Fruit fly (Drosophila melanogaster) whole organism, pupa: Measurements from ENCODE around the gene CG33307.

ENCODE experiments used
- CG17806 ChIP-seq: fragments of 200-800 bp; sonication (Bioruptor generic); optimal IDR thresholded peaks from 2 replicates; lab custom pipeline; 2018; ENCODE audit warnings: missing biosample characterization, mild to moderate bottlenecking, missing genetic modification characterization, moderate library complexity
- CG8159 ChIP-seq: fragments of 200-800 bp; sonication (Bioruptor generic); optimal IDR thresholded peaks from 3 replicates; lab custom pipeline; 2018; ENCODE audit warnings: missing biosample characterization, mild to moderate bottlenecking, missing genetic modification characterization, moderate library complexity
- CG9948 ChIP-seq: fragments of 200-800 bp; sonication (Bioruptor generic); optimal IDR thresholded peaks from 2 replicates; lab custom pipeline; 2018; ENCODE audit warnings: missing biosample characterization, mild to moderate bottlenecking, missing genetic modification characterization, moderate library complexity
- Pif1A ChIP-seq: fragments of 200-800 bp; sonication (Bioruptor generic); optimal IDR thresholded peaks from 3 replicates; lab custom pipeline; 2016; ENCODE audit warnings: missing biosample characterization, missing genetic modification characterization
- Pif1B ChIP-seq: fragments of 200-800 bp; sonication (Bioruptor generic); optimal IDR thresholded peaks from 3 replicates; lab custom pipeline; 2016; ENCODE audit warnings: missing biosample characterization, missing genetic modification characterization
- Snoo ChIP-seq: fragments of 200-800 bp; sonication (Bioruptor generic); optimal IDR thresholded peaks from 3 replicates; lab custom pipeline; 2017; ENCODE audit warnings: missing biosample characterization, mild to moderate bottlenecking, missing genetic modification characterization, inconsistent platforms
- gl ChIP-seq: fragments of 200-800 bp; sonication (Bioruptor generic); optimal IDR thresholded peaks from 2 replicates; lab custom pipeline; 2018; ENCODE audit warnings: missing biosample characterization, mild to moderate bottlenecking, missing genetic modification characterization

DNA sequence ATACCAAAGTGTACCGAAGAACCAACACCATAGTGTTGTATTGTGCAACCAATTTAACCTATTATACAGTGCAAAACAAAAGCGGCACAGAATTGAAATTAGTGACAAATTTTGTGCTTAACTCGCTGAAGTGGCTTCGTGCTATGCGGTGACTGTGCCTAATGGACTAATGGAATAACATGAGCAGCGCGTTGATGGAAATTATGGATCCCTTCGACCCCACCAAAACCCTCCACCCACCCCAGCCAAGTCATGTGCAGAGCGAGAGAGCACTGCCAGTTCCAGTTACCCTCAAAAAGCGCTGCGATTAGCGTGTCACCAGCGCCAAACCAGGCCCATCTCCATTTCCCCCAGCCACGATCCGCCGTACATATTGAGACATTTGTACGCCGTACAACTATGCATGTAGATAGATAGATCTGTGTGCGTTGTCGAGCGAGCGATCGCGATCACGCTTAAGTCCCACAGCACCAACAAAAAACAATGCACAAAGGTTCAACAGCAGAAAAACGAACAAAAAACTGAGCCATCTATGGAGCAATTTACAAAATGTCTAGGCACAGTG, 39.2 kb downstream of the CG33307 start:
- TF ChIP-seq Pif1A (GFP tag; lab: Kevin White, UChicago) (no peak), CG9948 (tag; lab: Kevin White, UChicago) (no peak), CG8159 (tag; lab: Kevin White, UChicago) (no peak), Pif1B (GFP tag; lab: Kevin White, UChicago) (no peak), CG17806 (tag; lab: Kevin White, UChicago) (no peak), gl (tag; lab: Kevin White, UChicago) (no peak), Snoo (tag; lab: Kevin White, UChicago) (no peak)
